Fruit fly (Drosophila melanogaster) whole organism, pupa: Measurements from ENCODE around the gene CG33107.
A peak's percentile ranks its signal among the peaks of the same experiment; 100 is the strongest.

ENCODE experiments used
- CG10348 ChIP-seq: fragments of 200-800 bp; sonication (Bioruptor generic); IDR thresholded peaks from 2 replicates; pipeline ENCODE4 v1.3.6; 2022; ENCODE audit warnings: missing biosample characterization, missing genetic modification characterization
- CG12605 ChIP-seq: fragments of 200-800 bp; sonication (Bioruptor generic); IDR thresholded peaks from 2 replicates; pipeline ENCODE4 v1.3.6; 2022; ENCODE audit warnings: missing biosample characterization, missing genetic modification characterization
- CG13204 ChIP-seq: fragments of 200-800 bp; sonication (Bioruptor generic); optimal IDR thresholded peaks from 2 replicates; lab custom pipeline; 2018; ENCODE audit warnings: missing biosample characterization, mild to moderate bottlenecking, missing genetic modification characterization, moderate library complexity
- CG14655 ChIP-seq: fragments of 200-800 bp; sonication (Bioruptor generic); optimal IDR thresholded peaks from 3 replicates; lab custom pipeline; 2017; ENCODE audit warnings: mild to moderate bottlenecking, missing biosample characterization, missing genetic modification reagents, missing genetic modification characterization
- CG15710 ChIP-seq: fragments of 200-800 bp; sonication (Bioruptor generic); optimal IDR thresholded peaks from 2 replicates; lab custom pipeline; 2018; ENCODE audit warnings: missing biosample characterization, mild to moderate bottlenecking, missing genetic modification characterization, moderate library complexity
- CG17806 ChIP-seq: fragments of 200-800 bp; sonication (Bioruptor generic); optimal IDR thresholded peaks from 2 replicates; lab custom pipeline; 2018; ENCODE audit warnings: missing biosample characterization, mild to moderate bottlenecking, missing genetic modification characterization, moderate library complexity
- CG32121 ChIP-seq: fragments of 200-800 bp; sonication (Bioruptor generic); IDR thresholded peaks from 2 replicates; pipeline ENCODE4 v1.3.6; 2022; ENCODE audit warnings: missing biosample characterization, missing genetic modification characterization
- CG34367 ChIP-seq: fragments of 200-800 bp; sonication (Bioruptor generic); optimal IDR thresholded peaks from 2 replicates; lab custom pipeline; 2018; ENCODE audit warnings: missing biosample characterization, mild to moderate bottlenecking, missing genetic modification characterization
- CG4496 ChIP-seq: fragments of 200-800 bp; sonication (Bioruptor generic); IDR thresholded peaks from 3 replicates; pipeline ENCODE4 v1.3.6; 2022; ENCODE audit warnings: missing biosample characterization, missing genetic modification characterization
- CG8159 ChIP-seq: fragments of 200-800 bp; sonication (Bioruptor generic); optimal IDR thresholded peaks from 3 replicates; lab custom pipeline; 2018; ENCODE audit warnings: missing biosample characterization, mild to moderate bottlenecking, missing genetic modification characterization, moderate library complexity
- CG8301 ChIP-seq: fragments of 200-800 bp; sonication (Bioruptor generic); optimal IDR thresholded peaks from 2 replicates; lab custom pipeline; 2018; ENCODE audit warnings: missing biosample characterization, mild to moderate bottlenecking, missing genetic modification characterization
- CG9948 ChIP-seq: fragments of 200-800 bp; sonication (Bioruptor generic); optimal IDR thresholded peaks from 2 replicates; lab custom pipeline; 2018; ENCODE audit warnings: missing biosample characterization, mild to moderate bottlenecking, missing genetic modification characterization, moderate library complexity
- D1 ChIP-seq: fragments of 200-800 bp; sonication (Bioruptor generic); optimal IDR thresholded peaks from 2 replicates; lab custom pipeline; 2018; ENCODE audit warnings: missing biosample characterization, mild to moderate bottlenecking, missing genetic modification characterization, moderate library complexity
- EcR ChIP-seq: fragments of 200-800 bp; sonication (Bioruptor generic); optimal IDR thresholded peaks from 3 replicates; lab custom pipeline; 2019; ENCODE audit warnings: missing biosample characterization, missing genetic modification characterization, mild to moderate bottlenecking, moderate library complexity, missing genetic modification reagents
- Ets98B ChIP-seq: fragments of 200-800 bp; sonication (Bioruptor generic); IDR thresholded peaks from 2 replicates; pipeline ENCODE4 v1.3.6; 2022; ENCODE audit warnings: missing biosample characterization, missing genetic modification characterization
- Pif1A ChIP-seq: fragments of 200-800 bp; sonication (Bioruptor generic); optimal IDR thresholded peaks from 3 replicates; lab custom pipeline; 2016; ENCODE audit warnings: missing biosample characterization, missing genetic modification characterization
- Pif1B ChIP-seq: fragments of 200-800 bp; sonication (Bioruptor generic); optimal IDR thresholded peaks from 3 replicates; lab custom pipeline; 2016; ENCODE audit warnings: missing biosample characterization, missing genetic modification characterization
- Snoo ChIP-seq: fragments of 200-800 bp; sonication (Bioruptor generic); optimal IDR thresholded peaks from 3 replicates; lab custom pipeline; 2017; ENCODE audit warnings: missing biosample characterization, mild to moderate bottlenecking, missing genetic modification characterization, inconsistent platforms
- fd96Ca ChIP-seq: fragments of 200-800 bp; sonication (Bioruptor generic); IDR thresholded peaks from 3 replicates; pipeline ENCODE4 v1.3.6; 2022; ENCODE audit warnings: missing biosample characterization, missing genetic modification characterization
- gl ChIP-seq: fragments of 200-800 bp; sonication (Bioruptor generic); optimal IDR thresholded peaks from 2 replicates; lab custom pipeline; 2018; ENCODE audit warnings: missing biosample characterization, mild to moderate bottlenecking, missing genetic modification characterization
- rn ChIP-seq: fragments of 200-800 bp; sonication (Bioruptor generic); IDR thresholded peaks from 2 replicates; pipeline ENCODE4 v1.3.6; 2022; ENCODE audit warnings: missing biosample characterization, missing genetic modification characterization

The CG33107 gene

DNA sequence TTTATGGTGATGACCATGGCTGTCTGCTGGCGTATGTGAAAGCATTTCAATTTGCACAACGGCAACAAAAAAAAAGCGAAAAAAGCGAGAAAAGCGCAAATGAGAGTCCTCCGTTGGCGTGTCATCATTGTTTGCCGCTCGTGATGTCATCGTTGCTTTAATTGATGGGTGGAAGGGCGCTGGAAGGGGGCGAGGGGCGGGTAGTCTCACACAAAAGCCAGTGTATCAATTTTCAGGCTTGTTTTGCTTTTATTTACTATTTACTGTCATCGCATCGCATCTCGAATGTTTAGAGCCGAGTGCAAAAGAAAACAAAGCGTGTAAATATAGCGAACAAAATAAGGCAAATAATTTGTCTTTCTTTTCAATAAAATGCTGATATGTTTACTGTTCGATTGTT lies 4.8 kb upstream of the CG33107 start:
- peak; percentile 16 for TF ChIP-seq CG34367 (tag; lab: Kevin White, UChicago)
- no peak for TF ChIP-seq Pif1B (GFP tag; lab: Kevin White, UChicago)
- TF ChIP-seq CG9948 (tag; lab: Kevin White, UChicago) = peak; percentile 9
- TF ChIP-seq CG10348 (GFP tag; lab: Robert Waterston, UW) = no peak
- peak; percentile 30 for TF ChIP-seq EcR (GFP tag; lab: Kevin White, UChicago)
- TF ChIP-seq CG8301 = peak; percentile 51
- peak; percentile 50; the same call in 2 of the 3 replicates for TF ChIP-seq fd96Ca
- peak; percentile 34 for TF ChIP-seq CG13204
- no peak for TF ChIP-seq rn (GFP tag; lab: Robert Waterston, UW)
- peak; percentile 23 for TF ChIP-seq CG17806
- no peak for TF ChIP-seq CG14655 (GFP tag; lab: Kevin White, UChicago)
- no peak; the same call in 1 of the 2 replicates for TF ChIP-seq CG32121 (GFP tag; lab: Robert Waterston, UW)
- TF ChIP-seq Snoo = no peak
- 0 out of 2 replicates have a peak, but pooled peaks have one; percentile 43 for TF ChIP-seq CG12605 (GFP tag; lab: Robert Waterston, UW)
- no peak for TF ChIP-seq Pif1A
- TF ChIP-seq CG4496 (GFP tag; lab: Robert Waterston, UW) = peak; percentile 56; the same call in 1 of the 3 replicates
- no peak for TF ChIP-seq D1 (tag; lab: Kevin White, UChicago)
- TF ChIP-seq CG15710 (tag; lab: Kevin White, UChicago) = peak; percentile 14
- TF ChIP-seq gl = peak; percentile 75
- TF ChIP-seq Ets98B (GFP tag; lab: Robert Waterston, UW) = peak; percentile 29; the same call in 1 of the 2 replicates
- TF ChIP-seq CG8159 (tag; lab: Kevin White, UChicago) = peak; percentile 56
- TF ChIP-seq, all 21 proteins: peak for 13

DNA sequence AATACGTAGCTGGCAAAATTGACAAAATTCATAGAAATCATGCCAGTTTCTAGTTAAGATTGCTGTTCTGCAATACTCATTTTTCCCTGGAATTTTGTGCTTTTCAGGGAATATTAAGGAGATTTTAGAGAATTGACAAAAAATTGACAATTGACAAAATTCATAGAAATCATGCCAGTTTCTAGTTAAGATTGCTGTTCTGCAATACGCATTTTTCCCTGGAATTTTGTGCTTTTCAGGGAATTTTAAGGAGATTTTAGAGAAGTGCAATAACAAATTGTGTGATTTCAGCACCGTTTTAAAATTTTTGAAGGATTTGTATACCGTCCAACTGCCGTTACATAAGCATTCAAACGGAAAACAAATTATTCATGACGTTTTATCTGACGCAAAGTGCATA lies 4.2 kb upstream of the CG33107 start:
- no peak for TF ChIP-seq D1 (tag; lab: Kevin White, UChicago)
- no peak for TF ChIP-seq CG15710 (tag; lab: Kevin White, UChicago)
- TF ChIP-seq CG4496 (GFP tag; lab: Robert Waterston, UW) = no peak
- TF ChIP-seq CG9948 (tag; lab: Kevin White, UChicago) = no peak
- no peak for TF ChIP-seq Snoo
- TF ChIP-seq CG34367 (tag; lab: Kevin White, UChicago) = no peak
- TF ChIP-seq Pif1A = no peak
- TF ChIP-seq CG32121 (GFP tag; lab: Robert Waterston, UW) = no peak
- no peak for TF ChIP-seq CG17806
- TF ChIP-seq Pif1B (GFP tag; lab: Kevin White, UChicago) = no peak
- no peak for TF ChIP-seq gl
- TF ChIP-seq CG12605 (GFP tag; lab: Robert Waterston, UW) = no peak

DNA sequence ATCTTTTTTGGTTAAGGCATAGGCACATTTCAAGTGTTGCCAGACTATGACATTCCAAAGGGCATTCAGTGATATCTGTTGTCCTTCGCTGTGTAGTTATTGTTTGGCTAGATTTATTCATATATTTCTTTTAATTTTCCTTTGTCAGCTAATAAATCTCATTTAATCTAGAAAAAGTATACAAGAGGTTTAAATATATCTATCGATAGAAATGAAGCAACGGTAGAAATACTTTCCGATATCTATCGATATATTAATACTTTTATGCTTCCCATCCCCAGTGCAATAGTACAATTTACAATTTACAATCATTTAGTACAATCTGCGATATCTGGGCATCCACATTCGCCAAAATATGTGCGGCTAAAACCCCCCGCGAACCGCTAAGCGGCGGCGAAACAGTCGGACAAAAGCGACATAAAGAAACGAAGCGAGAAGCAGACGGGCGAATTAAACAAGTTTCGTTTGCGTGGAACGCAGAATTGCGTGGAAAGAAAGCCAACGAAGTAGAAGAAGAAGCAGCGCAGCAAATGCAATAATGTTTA lies 3.0 kb upstream of the CG33107 start, which contains the start of gene Efa6:
Efa6 (plus strand) TSS at position 337 of the 545 bp plus-strand sequence.
- TF ChIP-seq Pif1B (GFP tag; lab: Kevin White, UChicago) (peak; percentile 47), fd96Ca (no peak), CG13204 (no peak), CG34367 (tag; lab: Kevin White, UChicago) (no peak), CG17806 (peak; percentile 17), EcR (GFP tag; lab: Kevin White, UChicago) (peak; percentile 43), CG12605 (GFP tag; lab: Robert Waterston, UW) (0 out of 2 replicates have a peak, but pooled peaks have one; percentile 9), Pif1A (no peak), CG4496 (GFP tag; lab: Robert Waterston, UW) (peak; percentile 5; the same call in 1 of the 3 replicates), CG10348 (GFP tag; lab: Robert Waterston, UW) (no peak), CG14655 (GFP tag; lab: Kevin White, UChicago) (no peak), D1 (tag; lab: Kevin White, UChicago) (no peak), CG8159 (tag; lab: Kevin White, UChicago) (no peak), Ets98B (GFP tag; lab: Robert Waterston, UW) (peak; percentile 21; the same call in 1 of the 2 replicates), Snoo (no peak), gl (no peak), CG15710 (tag; lab: Kevin White, UChicago) (peak; percentile 3), rn (GFP tag; lab: Robert Waterston, UW) (no peak), CG9948 (tag; lab: Kevin White, UChicago) (no peak), CG32121 (GFP tag; lab: Robert Waterston, UW) (peak; percentile 48; the same call in 1 of the 2 replicates), CG8301 (no peak)
- TF ChIP-seq, all 21 proteins: peak for 8

DNA sequence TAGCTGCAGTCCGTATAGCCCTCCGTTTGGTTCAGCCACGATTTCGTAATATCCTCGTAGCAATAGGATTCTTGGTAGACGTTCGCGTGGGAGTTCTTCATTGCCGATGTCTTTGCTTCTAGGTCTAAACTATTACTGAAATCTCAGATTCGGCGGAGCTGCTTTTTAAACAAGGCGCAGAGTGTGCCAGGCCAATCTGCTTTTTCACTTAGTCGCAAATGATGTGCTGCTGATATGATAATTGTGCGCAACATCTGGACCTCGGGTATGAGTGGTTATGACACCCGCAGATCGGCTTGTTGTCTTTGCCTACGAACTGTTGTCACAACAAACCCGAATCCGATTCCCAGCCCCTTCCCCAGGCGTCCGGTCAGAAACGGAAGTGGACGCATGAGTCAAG lies 2.0 kb upstream of the CG33107 start, which contains the start of gene btn:
btn (minus strand) TSS at position 101 of the 400 bp plus-strand sequence.
- TF ChIP-seq Snoo = no peak
- TF ChIP-seq CG9948 (tag; lab: Kevin White, UChicago) = no peak
- no peak for TF ChIP-seq CG12605 (GFP tag; lab: Robert Waterston, UW)
- no peak for TF ChIP-seq CG14655 (GFP tag; lab: Kevin White, UChicago)
- TF ChIP-seq CG13204 = no peak
- no peak for TF ChIP-seq CG15710 (tag; lab: Kevin White, UChicago)
- no peak for TF ChIP-seq fd96Ca
- no peak for TF ChIP-seq CG8159 (tag; lab: Kevin White, UChicago)
- TF ChIP-seq CG34367 (tag; lab: Kevin White, UChicago) = no peak
- TF ChIP-seq CG4496 (GFP tag; lab: Robert Waterston, UW) = no peak
- no peak for TF ChIP-seq CG8301
- no peak for TF ChIP-seq Pif1A
- no peak for TF ChIP-seq gl
- TF ChIP-seq Pif1B (GFP tag; lab: Kevin White, UChicago) = no peak
- no peak for TF ChIP-seq EcR (GFP tag; lab: Kevin White, UChicago)

DNA sequence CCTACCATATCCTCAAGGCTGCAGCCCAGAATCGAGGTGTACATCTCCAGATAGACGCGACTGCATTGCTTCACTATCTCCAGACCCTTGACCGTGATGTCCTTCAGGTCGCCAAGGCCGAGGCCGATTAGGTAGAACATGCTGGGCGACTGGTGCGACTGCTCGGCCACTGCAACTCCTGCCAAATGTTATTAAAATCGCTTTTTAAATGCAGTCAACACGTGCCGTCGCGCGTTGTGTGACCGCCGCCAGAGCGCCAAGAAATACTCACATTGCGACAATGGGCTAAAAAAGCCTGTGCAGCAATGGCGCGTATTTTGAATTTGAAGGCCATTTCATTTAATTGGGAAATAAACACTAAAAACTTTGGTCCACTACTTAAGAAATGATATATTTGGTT lies 1.5 kb downstream of the CG33107 start, which contains the start of gene Dph5:
Dph5 (minus strand) TSS at position 245 of the 400 bp plus-strand sequence.
- no peak for TF ChIP-seq CG10348 (GFP tag; lab: Robert Waterston, UW)
- TF ChIP-seq CG13204 = no peak
- no peak for TF ChIP-seq Pif1B (GFP tag; lab: Kevin White, UChicago)
- TF ChIP-seq CG34367 (tag; lab: Kevin White, UChicago) = no peak
- no peak for TF ChIP-seq Ets98B (GFP tag; lab: Robert Waterston, UW)
- no peak for TF ChIP-seq Snoo
- TF ChIP-seq D1 (tag; lab: Kevin White, UChicago) = no peak
- no peak for TF ChIP-seq rn (GFP tag; lab: Robert Waterston, UW)
- no peak for TF ChIP-seq EcR (GFP tag; lab: Kevin White, UChicago)
- no peak for TF ChIP-seq CG15710 (tag; lab: Kevin White, UChicago)
- TF ChIP-seq CG32121 (GFP tag; lab: Robert Waterston, UW) = no peak
- no peak for TF ChIP-seq CG9948 (tag; lab: Kevin White, UChicago)
- TF ChIP-seq CG12605 (GFP tag; lab: Robert Waterston, UW) = no peak
- TF ChIP-seq CG8159 (tag; lab: Kevin White, UChicago) = no peak
- TF ChIP-seq CG4496 (GFP tag; lab: Robert Waterston, UW) = no peak
- TF ChIP-seq CG17806 = no peak
- TF ChIP-seq CG8301 = no peak
